Worm (Caenorhabditis elegans) whole organism, L4 larva: ENCODE data around the gene F46B6.9.

Experiments used
- fos-1 ChIP-seq: fragments of 150-350 bp; optimal IDR thresholded peaks from 2 replicates; lab custom pipeline; 2014; ENCODE audit warnings: missing biosample characterization, missing genetic modification characterization
- nhr-25 ChIP-seq: sonication (generic microtip); optimal IDR thresholded peaks from 2 replicates; lab custom pipeline; 2017; ENCODE audit warnings: missing genetic modification characterization, mild to moderate bottlenecking, missing compliant biosample characterization, antibody characterized with exemption, moderate library complexity, borderline replicate concordance; ENCODE audit not compliant: insufficient read depth

ce11 chrV:9841376-9841775 lies 44.7 kb downstream of the F46B6.9 start, which contains the start of gene sru-36:
- no peak for TF ChIP-seq fos-1
- TF ChIP-seq nhr-25 (tag; lab: Kevin White, UChicago): no peak
